Worm (Caenorhabditis elegans) whole organism, young adult: ENCODE data around the gene fbxb-21.

Source experiments
- F49E8.2 ChIP-seq: sonication (generic microtip); optimal IDR thresholded peaks from 3 replicates; lab custom pipeline; 2017; ENCODE audit warnings: missing genetic modification characterization, mild to moderate bottlenecking, missing compliant biosample characterization, antibody characterized with exemption, moderate library complexity; ENCODE audit not compliant: insufficient read depth
- T26A5.8 ChIP-seq: sonication (generic microtip); optimal IDR thresholded peaks from 2 replicates; lab custom pipeline; 2016; ENCODE audit warnings: missing genetic modification characterization, missing compliant biosample characterization
- chd-7 ChIP-seq: sonication (generic microtip); optimal IDR thresholded peaks from 2 replicates; lab custom pipeline; 2016; ENCODE audit warnings: mild to moderate bottlenecking, missing genetic modification characterization, moderate library complexity, missing compliant biosample characterization
- lin-26 ChIP-seq: fragments of 200-800 bp; sonication (Bioruptor generic); IDR thresholded peaks from 2 replicates; pipeline ENCODE4 v1.3.6; 2022; ENCODE audit warnings: missing genetic modification reagents, missing genetic modification characterization, missing compliant biosample characterization
- lir-1 ChIP-seq: fragments of 200-800 bp; sonication (Bioruptor generic); conservative IDR thresholded peaks from 2 replicates; pipeline ENCODE4 v1.3.6; 2022; ENCODE audit warnings: missing genetic modification reagents, missing genetic modification characterization, missing compliant biosample characterization
- unc-130 ChIP-seq: sonication (generic microtip); optimal IDR thresholded peaks from 2 replicates; lab custom pipeline; 2016; ENCODE audit warnings: missing genetic modification reagents, missing genetic modification characterization, missing compliant biosample characterization
- unc-62 ChIP-seq: fragments of 150-350 bp; optimal IDR thresholded peaks from 2 replicates; lab custom pipeline; 2014; ENCODE audit warnings: missing biosample characterization, missing genetic modification reagents, missing genetic modification characterization
- zim-3 ChIP-seq: sonication (generic microtip); optimal IDR thresholded peaks from 2 replicates; lab custom pipeline; 2017; ENCODE audit warnings: mild to moderate bottlenecking, missing genetic modification characterization, moderate library complexity, missing compliant biosample characterization
- ztf-25 ChIP-seq: fragments of 200-800 bp; sonication (Bioruptor generic); IDR thresholded peaks from 2 replicates; pipeline ENCODE4 v1.3.6; 2022; ENCODE audit warnings: missing genetic modification reagents, missing genetic modification characterization, missing compliant biosample characterization

DNA sequence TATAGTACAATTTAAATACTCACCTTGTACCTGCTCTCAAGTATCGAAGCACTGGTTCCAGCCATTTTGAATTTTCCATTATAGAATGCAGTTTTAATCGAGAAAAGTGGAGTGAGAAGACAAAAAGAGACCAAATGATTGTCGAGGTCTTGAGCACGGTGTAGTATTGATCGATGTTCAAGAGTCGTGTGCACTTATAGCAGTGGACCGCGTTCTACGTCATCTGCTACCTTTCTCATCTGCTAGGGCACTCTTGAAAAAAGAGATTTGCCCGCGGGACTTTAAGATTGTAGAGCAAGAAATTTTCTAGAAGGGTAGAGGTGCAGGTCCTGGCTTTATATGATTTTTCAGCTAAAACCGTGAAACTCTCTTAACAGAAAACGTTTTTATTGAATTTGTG, 44.2 kb upstream of the fbxb-21 start, which contains the start of gene fbxc-21:
- no peak for TF ChIP-seq ztf-25
- no peak for TF ChIP-seq chd-7 (tag; lab: Kevin White, UChicago)
- TF ChIP-seq lir-1 (GFP tag; lab: Robert Waterston, UW), result no peak
- TF ChIP-seq T26A5.8, result no peak
- no peak for TF ChIP-seq unc-130 (GFP tag; lab: Kevin White, UChicago)
- no peak for TF ChIP-seq zim-3
- TF ChIP-seq lin-26 (GFP tag; lab: Robert Waterston, UW), result no peak
- no peak for TF ChIP-seq unc-62 (GFP tag; lab: Kevin White, UChicago)
- no peak for TF ChIP-seq F49E8.2 (tag; lab: Kevin White, UChicago)
